Worm (Caenorhabditis elegans): ENCODE data around the gene gei-13.
A peak's percentile ranks its signal among the peaks of the same experiment; 100 is the strongest.

Gene gei-13

DNA sequence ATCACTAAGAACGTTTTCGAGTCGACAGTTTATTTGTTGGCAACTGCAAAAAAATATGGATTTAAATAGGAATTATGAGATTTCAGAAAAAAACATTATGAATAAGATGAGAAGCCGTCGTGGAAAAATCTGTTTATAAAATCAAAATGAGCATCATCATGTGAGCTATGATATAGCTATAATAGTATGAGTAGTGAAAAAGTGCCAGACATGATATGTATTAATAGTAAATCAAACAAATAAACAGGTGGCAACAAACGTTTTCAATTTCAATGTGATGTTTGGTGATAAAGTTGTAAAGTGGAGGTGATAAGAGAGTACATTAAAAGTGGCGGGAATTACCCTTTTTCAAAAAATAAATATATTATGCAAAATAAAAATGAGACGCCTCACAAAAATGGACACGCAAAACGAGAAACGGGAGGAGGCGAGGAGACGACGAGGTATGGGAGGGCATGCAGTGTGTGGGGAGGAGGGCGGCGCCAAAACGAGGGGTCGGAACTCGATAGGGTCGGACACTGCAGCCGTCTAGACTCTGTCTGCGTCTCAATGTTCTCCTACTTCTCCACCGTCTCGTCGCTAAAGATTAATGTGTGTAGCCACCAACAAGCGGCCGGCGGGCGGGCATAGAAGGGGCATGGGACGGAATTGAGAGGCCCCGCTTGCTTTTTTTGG, 30.8 kb upstream of the gei-13 start, which contains the start of gene C07A9.9:
Gene C07A9.9 (minus strand): TSS at position 51 of the 675 bp plus-strand sequence.
- TF ChIP-seq pha-4 (tag; optimal IDR thresholded peaks at IDR 0.05), result peak; percentile 70
- TF ChIP-seq ama-1 (optimal IDR thresholded peaks at IDR 0.05), result no peak
- no peak for TF ChIP-seq nhr-11 (tag; optimal IDR thresholded peaks at IDR 0.05)
- peak; percentile 53 for TF ChIP-seq snpc-4 (tag; optimal IDR thresholded peaks at IDR 0.05)
- TF ChIP-seq fos-1 (tag; optimal IDR thresholded peaks at IDR 0.05), result no peak
- peak; percentile 97 for TF ChIP-seq lin-39 (tag; optimal IDR thresholded peaks at IDR 0.05)
- peak; percentile 31 for TF ChIP-seq unc-62 (GFP tag; optimal IDR thresholded peaks at IDR 0.05)
- TF ChIP-seq elt-3 (tag; optimal IDR thresholded peaks at IDR 0.05), result no peak
- peak; percentile 97 for TF ChIP-seq hmg-11 (tag; optimal IDR thresholded peaks at IDR 0.05)
- TF ChIP-seq fkh-10 (GFP tag; optimal IDR thresholded peaks at IDR 0.05), result peak; percentile 33
- no peak for TF ChIP-seq zag-1 (tag; optimal IDR thresholded peaks at IDR 0.05)
- no peak for TF ChIP-seq ztf-4 (tag; optimal IDR thresholded peaks at IDR 0.05)
- no peak for TF ChIP-seq unc-39 (tag; optimal IDR thresholded peaks at IDR 0.05)
- TF ChIP-seq ztf-11 (tag; optimal IDR thresholded peaks at IDR 0.05), result no peak
- TF ChIP-seq mdl-1 (tag; optimal IDR thresholded peaks at IDR 0.05), result peak; percentile 35
- no peak for TF ChIP-seq ceh-9 (tag; optimal IDR thresholded peaks at IDR 0.05)
- TF ChIP-seq daf-12 (tag; optimal IDR thresholded peaks at IDR 0.05), result no peak
- TF ChIP-seq nhr-67 (tag; optimal IDR thresholded peaks at IDR 0.05), result no peak
- no peak for TF ChIP-seq nhr-76 (tag; optimal IDR thresholded peaks at IDR 0.05)
- no peak for TF ChIP-seq mml-1 (tag; optimal IDR thresholded peaks at IDR 0.05)
- TF ChIP-seq jun-1 (tag; optimal IDR thresholded peaks at IDR 0.05), result peak; percentile 34
- peak; percentile 65 for TF ChIP-seq nhr-25 (tag; optimal IDR thresholded peaks at IDR 0.05)
- no peak for TF ChIP-seq eor-1 (tag; optimal IDR thresholded peaks at IDR 0.05)
- TF ChIP-seq lsy-12 (tag; optimal IDR thresholded peaks at IDR 0.05), result peak; percentile 26
- no peak for TF ChIP-seq ceh-82 (tag; optimal IDR thresholded peaks at IDR 0.05)
- no peak for TF ChIP-seq nhr-77 (tag; optimal IDR thresholded peaks at IDR 0.05)
- no peak for TF ChIP-seq fkh-2 (tag; optimal IDR thresholded peaks at IDR 0.05)
- TF ChIP-seq skn-1 (tag; optimal IDR thresholded peaks at IDR 0.05), result no peak
- TF ChIP-seq tbx-2 (tag; optimal IDR thresholded peaks at IDR 0.05), result peak; percentile 50
- TF ChIP-seq lin-15B (tag; optimal IDR thresholded peaks at IDR 0.05), result peak; percentile 32
- peak; percentile 89 for TF ChIP-seq nfya-1 (tag; optimal IDR thresholded peaks at IDR 0.05; ENCODE audit: insufficient read depth)
- TF ChIP-seq ceh-16 (tag; optimal IDR thresholded peaks at IDR 0.05), result no peak
- peak; percentile 39 for TF ChIP-seq egl-27 (tag; optimal IDR thresholded peaks at IDR 0.05)
- TF ChIP-seq nhr-23 (tag; optimal IDR thresholded peaks at IDR 0.05), result peak; percentile 35
- peak; percentile 63 for TF ChIP-seq elt-1 (tag; optimal IDR thresholded peaks at IDR 0.05)
- TF ChIP-seq ceh-28 (tag; optimal IDR thresholded peaks at IDR 0.05), result peak; percentile 31
- TF ChIP-seq egl-5 (tag; optimal IDR thresholded peaks at IDR 0.05), result peak; percentile 27
- peak; percentile 46 for TF ChIP-seq nhr-43 (tag; optimal IDR thresholded peaks at IDR 0.05; ENCODE audit: poor library complexity, severe bottlenecking)
- no peak for TF ChIP-seq nhr-12 (tag; optimal IDR thresholded peaks at IDR 0.05)
- no peak for TF ChIP-seq nhr-237 (tag; optimal IDR thresholded peaks at IDR 0.05)
- no peak for TF ChIP-seq R02D3.7 (tag; optimal IDR thresholded peaks at IDR 0.05)
- peak; percentile 81 for TF ChIP-seq elt-2 (tag; optimal IDR thresholded peaks at IDR 0.05)
- peak; percentile 24 for TF ChIP-seq pqm-1 (tag; optimal IDR thresholded peaks at IDR 0.05)
- no peak for TF ChIP-seq nhr-28 (tag; optimal IDR thresholded peaks at IDR 0.05)
- no peak for TF ChIP-seq aly-2 (tag; optimal IDR thresholded peaks at IDR 0.05)
- TF ChIP-seq sea-2 (GFP tag; optimal IDR thresholded peaks at IDR 0.05), result no peak
- TF ChIP-seq ZK546.5 (tag; optimal IDR thresholded peaks at IDR 0.05), result no peak
